Worm (Caenorhabditis elegans): ENCODE data around the gene srz-47.

DNA sequence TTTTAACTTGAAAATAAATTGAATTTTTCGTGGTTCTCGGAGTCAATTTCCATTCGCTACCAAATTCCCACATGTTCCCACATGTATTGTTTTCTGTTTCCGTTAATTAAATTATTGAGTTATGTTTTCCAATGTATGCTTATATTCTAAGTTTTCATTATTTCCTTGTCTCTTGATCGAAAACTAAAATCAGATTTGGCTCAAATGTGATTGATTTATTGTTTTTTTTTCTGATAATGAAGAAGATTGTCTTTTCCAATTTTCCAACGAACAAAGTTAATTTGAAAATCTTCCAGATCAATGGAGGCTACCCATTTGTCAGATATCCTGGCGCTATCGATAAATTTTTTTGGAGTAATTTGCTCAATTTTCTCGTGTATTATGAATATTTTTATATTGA is 18.4 kb downstream of the srz-47 start, which contains the start of gene srbc-25:
- TF ChIP-seq ztf-23 (GFP tag; IDR thresholded peaks at IDR 0.05) = no peak
- no peak for TF ChIP-seq flt-1 (GFP tag; IDR thresholded peaks at IDR 0.05)
- TF ChIP-seq ref-1 (GFP tag; conservative IDR thresholded peaks at IDR 0.05) = no peak
- TF ChIP-seq T22C8.4 (GFP tag; IDR thresholded peaks at IDR 0.05) = no peak
- no peak for TF ChIP-seq cog-1 (tag; optimal IDR thresholded peaks at IDR 0.05)
- TF ChIP-seq klf-2 (GFP tag; conservative IDR thresholded peaks at IDR 0.05) = no peak
- TF ChIP-seq med-1 (GFP tag; optimal IDR thresholded peaks at IDR 0.05; ENCODE audit: insufficient read depth) = no peak
- no peak for TF ChIP-seq ztf-29 (GFP tag; IDR thresholded peaks at IDR 0.05)

Measured in whole organism, midembryonic.